Worm (Caenorhabditis elegans) whole organism, L2 larva: ENCODE results near the gene puf-12.

Experiments used
- ama-1 ChIP-seq: fragments of 150-350 bp; optimal IDR thresholded peaks from 2 replicates; lab custom pipeline; 2018; ENCODE audit warnings: inconsistent platforms
- ceh-82 ChIP-seq: fragments of 150-350 bp; optimal IDR thresholded peaks from 2 replicates; lab custom pipeline; 2014; ENCODE audit warnings: missing biosample characterization, missing genetic modification characterization
- egl-27 ChIP-seq: sonication (generic microtip); optimal IDR thresholded peaks from 3 replicates; lab custom pipeline; 2017; ENCODE audit warnings: missing biosample characterization, missing genetic modification reagents, missing genetic modification characterization
- fos-1 ChIP-seq: fragments of 150-350 bp; optimal IDR thresholded peaks from 2 replicates; lab custom pipeline; 2014; ENCODE audit warnings: missing biosample characterization, missing genetic modification characterization
- lsy-2 ChIP-seq, 2 experiments: fragments of 150-350 bp in 1 of 2; sonication (generic microtip) in 1 of 2; optimal IDR thresholded peaks; 2 replicates each; lab custom pipeline; 2014 to 2017; ENCODE audit warnings: missing biosample characterization in 2 of 2, missing genetic modification characterization in 2 of 2

DNA sequence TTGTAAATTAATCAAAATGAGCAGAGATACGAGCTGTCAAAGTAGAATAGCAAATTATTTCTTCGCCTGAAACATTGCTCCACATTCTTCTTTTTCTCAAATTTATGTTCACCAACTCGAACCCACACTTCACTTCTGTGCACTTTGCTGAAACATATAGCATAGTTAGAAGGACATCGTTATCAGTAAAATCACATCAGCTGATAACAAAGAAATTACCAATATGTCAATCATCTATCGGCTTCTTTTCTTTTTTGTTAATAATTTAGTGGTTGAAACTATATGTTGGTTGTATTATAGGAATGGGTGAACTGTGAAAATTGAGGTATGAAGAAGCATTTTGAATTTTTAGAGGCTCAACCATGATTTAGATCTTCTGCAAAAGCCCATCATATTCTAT lies 4.9 kb upstream of the puf-12 start:
- TF ChIP-seq fos-1 (tag; lab: Kevin White, UChicago): peak; percentile 72
- no peak for TF ChIP-seq egl-27 (tag; lab: Kevin White, UChicago)
- TF ChIP-seq ceh-82 (tag; lab: Kevin White, UChicago): no peak
- no peak for TF ChIP-seq lsy-2 (tag; optimal IDR thresholded peaks at IDR 0.05; lab: Kevin White, UChicago)
- TF ChIP-seq ama-1 (lab: Kevin White, UChicago): no peak
